Fruit fly (Drosophila melanogaster) whole organism, prepupa: ENCODE data around the gene Mnn1.

Experiments
- Blimp-1 ChIP-seq: fragments of 200-800 bp; sonication (Bioruptor generic); optimal IDR thresholded peaks from 3 replicates; lab custom pipeline; 2017; ENCODE audit warnings: missing biosample characterization, missing genetic modification characterization, mild to moderate bottlenecking, moderate library complexity, missing genetic modification reagents
- CG10631 ChIP-seq: fragments of 200-800 bp; sonication (Bioruptor generic); optimal IDR thresholded peaks from 2 replicates; lab custom pipeline; 2016; ENCODE audit warnings: missing biosample characterization, missing genetic modification characterization
- CG10669 ChIP-seq: fragments of 200-800 bp; sonication (Bioruptor generic); optimal IDR thresholded peaks from 3 replicates; lab custom pipeline; 2018; ENCODE audit warnings: missing biosample characterization, mild to moderate bottlenecking, missing genetic modification characterization, moderate library complexity
- CG11294 ChIP-seq: fragments of 200-800 bp; sonication (Bioruptor generic); IDR thresholded peaks from 2 replicates; pipeline ENCODE4 v1.3.6; 2022; ENCODE audit warnings: missing biosample characterization, missing genetic modification characterization
- CG11762 ChIP-seq: fragments of 200-800 bp; sonication (Bioruptor generic); optimal IDR thresholded peaks from 3 replicates; lab custom pipeline; 2016; ENCODE audit warnings: missing biosample characterization, missing genetic modification characterization; ENCODE audit not compliant: insufficient read depth
- CG11902 ChIP-seq: fragments of 200-800 bp; sonication (Bioruptor generic); optimal IDR thresholded peaks from 3 replicates; lab custom pipeline; 2016; ENCODE audit warnings: missing biosample characterization, missing genetic modification characterization
- CG15336 ChIP-seq: fragments of 200-800 bp; sonication (Bioruptor generic); IDR thresholded peaks from 2 replicates; pipeline ENCODE4 v1.3.6; 2022; ENCODE audit warnings: missing biosample characterization, missing genetic modification characterization
- CG1621 ChIP-seq: fragments of 200-800 bp; sonication (Bioruptor generic); optimal IDR thresholded peaks from 3 replicates; lab custom pipeline; 2018; ENCODE audit warnings: missing biosample characterization, mild to moderate bottlenecking, missing genetic modification characterization
- CG31627 ChIP-seq: fragments of 200-800 bp; sonication (Bioruptor generic); optimal IDR thresholded peaks from 3 replicates; lab custom pipeline; 2016; ENCODE audit warnings: missing biosample characterization, missing genetic modification characterization
- CG32006 ChIP-seq: fragments of 200-800 bp; sonication (Bioruptor generic); optimal IDR thresholded peaks from 3 replicates; lab custom pipeline; 2017; ENCODE audit warnings: missing biosample characterization, mild to moderate bottlenecking, missing genetic modification characterization
- CG4318 ChIP-seq: fragments of 200-800 bp; sonication (Bioruptor generic); optimal IDR thresholded peaks from 3 replicates; lab custom pipeline; 2017; ENCODE audit warnings: missing biosample characterization, mild to moderate bottlenecking, missing genetic modification characterization
- CG6163 ChIP-seq: fragments of 200-800 bp; sonication (Bioruptor generic); IDR thresholded peaks from 3 replicates; pipeline ENCODE4 v1.3.6; 2022; ENCODE audit warnings: missing biosample characterization, missing genetic modification characterization
- CG6276 ChIP-seq: fragments of 200-800 bp; sonication (Bioruptor generic); optimal IDR thresholded peaks from 2 replicates; lab custom pipeline; 2017; ENCODE audit warnings: missing biosample characterization, mild to moderate bottlenecking, missing genetic modification characterization
- CG6792 ChIP-seq: fragments of 200-800 bp; sonication (Bioruptor generic); optimal IDR thresholded peaks from 3 replicates; lab custom pipeline; 2016; ENCODE audit warnings: missing biosample characterization, missing genetic modification characterization
- CG6808 ChIP-seq: fragments of 200-800 bp; sonication (Bioruptor generic); optimal IDR thresholded peaks from 3 replicates; lab custom pipeline; 2017; ENCODE audit warnings: missing biosample characterization, missing genetic modification characterization, mild to moderate bottlenecking, moderate library complexity, missing genetic modification reagents
- CG6854 ChIP-seq: fragments of 200-800 bp; sonication (Bioruptor generic); optimal IDR thresholded peaks from 2 replicates; lab custom pipeline; 2017; ENCODE audit warnings: missing biosample characterization, mild to moderate bottlenecking, missing genetic modification characterization
- CG8119 ChIP-seq: fragments of 200-800 bp; sonication (Bioruptor generic); IDR thresholded peaks from 3 replicates; pipeline ENCODE4 v1.3.6; 2022; ENCODE audit warnings: missing biosample characterization, missing genetic modification characterization
- CG8319 ChIP-seq: fragments of 200-800 bp; sonication (Bioruptor generic); optimal IDR thresholded peaks from 3 replicates; lab custom pipeline; 2016; ENCODE audit warnings: missing biosample characterization, missing genetic modification characterization
- CG9139 ChIP-seq: fragments of 200-800 bp; sonication (Bioruptor generic); optimal IDR thresholded peaks from 3 replicates; lab custom pipeline; 2017; ENCODE audit warnings: missing biosample characterization, mild to moderate bottlenecking, missing genetic modification characterization
- Eip75B ChIP-seq: fragments of 200-800 bp; sonication (Bioruptor generic); optimal IDR thresholded peaks from 3 replicates; lab custom pipeline; 2016; ENCODE audit warnings: missing biosample characterization, missing genetic modification characterization
- Eip78C ChIP-seq: fragments of 200-800 bp; sonication (Bioruptor generic); peaks from one replicate; lab custom pipeline; 2016; ENCODE audit warnings: missing biosample characterization, missing genetic modification characterization
- Eip93F ChIP-seq: fragments of 200-800 bp; sonication (Bioruptor generic); optimal IDR thresholded peaks from 2 replicates; lab custom pipeline; 2016; ENCODE audit warnings: missing biosample characterization, mild to moderate bottlenecking, missing genetic modification characterization
- Ets96B ChIP-seq: fragments of 200-800 bp; optimal IDR thresholded peaks from 2 replicates; lab custom pipeline; 2019; ENCODE audit warnings: missing biosample characterization, mild to moderate bottlenecking, missing genetic modification characterization, moderate library complexity
- Gug ChIP-seq: fragments of 200-800 bp; sonication (Bioruptor generic); IDR thresholded peaks from 2 replicates; pipeline ENCODE4 v1.3.6; 2022; ENCODE audit warnings: missing biosample characterization, missing genetic modification characterization
- Hr39 ChIP-seq: fragments of 200-800 bp; sonication (Bioruptor generic); optimal IDR thresholded peaks from 2 replicates; lab custom pipeline; 2016; ENCODE audit warnings: missing biosample characterization, missing genetic modification characterization
- Hr4 ChIP-seq: fragments of 200-800 bp; sonication (Bioruptor generic); optimal IDR thresholded peaks from 3 replicates; lab custom pipeline; 2016; ENCODE audit warnings: missing biosample characterization, missing genetic modification characterization
- Lpt ChIP-seq: fragments of 200-800 bp; sonication (Bioruptor generic); optimal IDR thresholded peaks from 3 replicates; lab custom pipeline; 2016; ENCODE audit warnings: missing biosample characterization, missing genetic modification characterization
- Sox102F ChIP-seq: fragments of 200-800 bp; sonication (Bioruptor generic); optimal IDR thresholded peaks from 2 replicates; lab custom pipeline; 2016; ENCODE audit warnings: missing biosample characterization, mild to moderate bottlenecking, missing genetic modification characterization
- Sox14 ChIP-seq: fragments of 200-800 bp; sonication (Bioruptor generic); optimal IDR thresholded peaks from 3 replicates; lab custom pipeline; 2016; ENCODE audit warnings: missing biosample characterization, missing genetic modification characterization
- Sox15 ChIP-seq: fragments of 200-800 bp; sonication (Bioruptor generic); optimal IDR thresholded peaks from 3 replicates; lab custom pipeline; 2016; ENCODE audit warnings: missing biosample characterization, missing genetic modification characterization
- achi ChIP-seq: fragments of 200-800 bp; sonication (Bioruptor generic); optimal IDR thresholded peaks from 3 replicates; lab custom pipeline; 2016; ENCODE audit warnings: missing biosample characterization, missing genetic modification characterization
- acj6 ChIP-seq: fragments of 200-800 bp; sonication (Bioruptor generic); optimal IDR thresholded peaks from 3 replicates; lab custom pipeline; 2016; ENCODE audit warnings: missing biosample characterization, missing genetic modification characterization
- cyc ChIP-seq: fragments of 200-800 bp; sonication (Bioruptor generic); optimal IDR thresholded peaks from 3 replicates; lab custom pipeline; 2016; ENCODE audit warnings: missing biosample characterization, missing genetic modification characterization
- dac ChIP-seq: fragments of 200-800 bp; sonication (Bioruptor generic); optimal IDR thresholded peaks from 2 replicates; lab custom pipeline; 2017; ENCODE audit warnings: missing biosample characterization, mild to moderate bottlenecking, missing genetic modification characterization
- dsx ChIP-seq: fragments of 200-800 bp; optimal IDR thresholded peaks from 3 replicates; lab custom pipeline; 2019; ENCODE audit warnings: missing biosample characterization, mild to moderate bottlenecking, missing genetic modification characterization, moderate library complexity; ENCODE audit not compliant: poor library complexity, severe bottlenecking
- esn ChIP-seq: fragments of 200-800 bp; sonication (Bioruptor generic); optimal IDR thresholded peaks from 2 replicates; lab custom pipeline; 2016; ENCODE audit warnings: missing biosample characterization, mild to moderate bottlenecking, missing genetic modification characterization, moderate library complexity
- fd59A ChIP-seq: fragments of 200-800 bp; sonication (Bioruptor generic); optimal IDR thresholded peaks from 2 replicates; lab custom pipeline; 2017; ENCODE audit warnings: missing biosample characterization, mild to moderate bottlenecking, missing genetic modification characterization, missing genetic modification reagents
- fd85E ChIP-seq: fragments of 200-800 bp; sonication (Bioruptor generic); optimal IDR thresholded peaks from 3 replicates; lab custom pipeline; 2016; ENCODE audit warnings: missing biosample characterization, missing genetic modification characterization
- fkh ChIP-seq: fragments of 200-800 bp; sonication (Bioruptor generic); optimal IDR thresholded peaks from 3 replicates; lab custom pipeline; 2017; ENCODE audit warnings: missing biosample characterization, mild to moderate bottlenecking, missing genetic modification characterization, moderate library complexity
- lz ChIP-seq: fragments of 200-800 bp; sonication (Bioruptor generic); optimal IDR thresholded peaks from 3 replicates; lab custom pipeline; 2016; ENCODE audit warnings: missing biosample characterization, missing genetic modification characterization
- net ChIP-seq: fragments of 200-800 bp; sonication (Bioruptor generic); optimal IDR thresholded peaks from 3 replicates; lab custom pipeline; 2016; ENCODE audit warnings: missing biosample characterization, missing genetic modification characterization
- pdm3 ChIP-seq: fragments of 200-800 bp; sonication (Bioruptor generic); optimal IDR thresholded peaks from 3 replicates; lab custom pipeline; 2016; ENCODE audit warnings: missing biosample characterization, missing genetic modification characterization
- salr ChIP-seq, 2 experiments: fragments of 200-800 bp; sonication (Bioruptor generic); optimal IDR thresholded peaks; 3 replicates each; lab custom pipeline; 2016 to 2018; ENCODE audit warnings: missing biosample characterization in 2 of 2, missing genetic modification characterization in 2 of 2, mild to moderate bottlenecking in 1 of 2
- ss ChIP-seq, 2 experiments: fragments of 200-800 bp; sonication (Bioruptor generic); optimal IDR thresholded peaks; 2 replicates in 1 of 2; 3 replicates in 1 of 2; lab custom pipeline; 2017 to 2018; ENCODE audit warnings: mild to moderate bottlenecking in 2 of 2, missing biosample characterization in 2 of 2, missing genetic modification characterization in 2 of 2, moderate library complexity in 1 of 2
- svp ChIP-seq: fragments of 200-800 bp; sonication (Bioruptor generic); peaks from one replicate; lab custom pipeline; 2016; ENCODE audit warnings: missing biosample characterization, missing genetic modification characterization
- vri ChIP-seq: fragments of 200-800 bp; sonication (Bioruptor generic); optimal IDR thresholded peaks from 3 replicates; lab custom pipeline; 2016; ENCODE audit warnings: missing biosample characterization, mild to moderate bottlenecking, missing genetic modification characterization

The Mnn1 gene

dm6 chr2L:7032517-7032951, 23.6 kb upstream of the Mnn1 start, which contains the start of the genes Rab30 and Caper (continued):
- TF ChIP-seq Lpt (GFP tag; lab: Kevin White, UChicago) (no peak), dsx (GFP tag; lab: Kevin White, UChicago) (no peak), CG11762 (GFP tag; lab: Kevin White, UChicago) (no peak), CG1621 (peak; percentile 43), CG31627 (GFP tag; lab: Kevin White, UChicago) (peak; percentile 62), fd59A (GFP tag; lab: Kevin White, UChicago) (no peak), CG32006 (no peak), cyc (GFP tag; lab: Kevin White, UChicago) (peak; percentile 47), CG4318 (GFP tag; lab: Kevin White, UChicago) (no peak), net (GFP tag; lab: Kevin White, UChicago) (no peak), Hr39 (GFP tag; lab: Kevin White, UChicago) (peak; percentile 53), salr (GFP tag; optimal IDR thresholded peaks at IDR 0.05; lab: Kevin White, UChicago) (no peak), Sox14 (peak; percentile 53), Ets96B (tag; lab: Kevin White, UChicago) (no peak), CG10669 (GFP tag; lab: Kevin White, UChicago) (no peak), Eip78C (peak; percentile 65), CG8119 (no peak), CG6276 (GFP tag; lab: Kevin White, UChicago) (no peak), acj6 (GFP tag; lab: Kevin White, UChicago) (peak; percentile 25), dac (GFP tag; lab: Kevin White, UChicago) (no peak), Hr4 (GFP tag; lab: Kevin White, UChicago) (peak; percentile 26), CG8319 (no peak), CG6163 (GFP tag; lab: Robert Waterston, UW) (no peak), CG9139 (GFP tag; lab: Kevin White, UChicago) (no peak), fkh (GFP tag; lab: Kevin White, UChicago) (peak; percentile 76), Eip75B (GFP tag; lab: Kevin White, UChicago) (peak; percentile 7), CG10631 (GFP tag; lab: Kevin White, UChicago) (peak; percentile 53), vri (GFP tag; lab: Kevin White, UChicago) (peak; percentile 39), CG6792 (no peak)

- TF ChIP-seq CG4318 (GFP tag; lab: Kevin White, UChicago), result no peak
- no peak for TF ChIP-seq CG11294 (GFP tag; lab: Robert Waterston, UW)
- peak; percentile 42 for TF ChIP-seq Ets96B (tag; lab: Kevin White, UChicago)
- TF ChIP-seq Eip78C, result peak; percentile 80
- TF ChIP-seq Eip75B (GFP tag; lab: Kevin White, UChicago), result peak; percentile 57
- TF ChIP-seq CG6276 (GFP tag; lab: Kevin White, UChicago), result peak; percentile 78
- 0 out of 2 replicates have a peak, but pooled peaks have one; percentile 8 for TF ChIP-seq Gug
- peak; percentile 68 for TF ChIP-seq Hr4 (GFP tag; lab: Kevin White, UChicago)
- TF ChIP-seq vri (GFP tag; lab: Kevin White, UChicago), result peak; percentile 52
- TF ChIP-seq CG31627 (GFP tag; lab: Kevin White, UChicago), result peak; percentile 62
- TF ChIP-seq Eip93F (GFP tag; lab: Kevin White, UChicago), result peak; percentile 28
- peak; percentile 57 for TF ChIP-seq CG10669 (GFP tag; lab: Kevin White, UChicago)
- no peak for TF ChIP-seq svp
- TF ChIP-seq CG1621, result peak; percentile 49
- TF ChIP-seq CG15336 (GFP tag; lab: Robert Waterston, UW), result peak; percentile 75
- TF ChIP-seq salr (GFP tag; optimal IDR thresholded peaks at IDR 0.05; lab: Kevin White, UChicago), result peak in 1 of 2 experiments; percentile 38
- peak; percentile 53 for TF ChIP-seq lz
- no peak for TF ChIP-seq fd85E (GFP tag; lab: Kevin White, UChicago)
- no peak; the same call in 2 of the 3 replicates for TF ChIP-seq CG6163 (GFP tag; lab: Robert Waterston, UW)
- TF ChIP-seq Blimp-1 (GFP tag; lab: Kevin White, UChicago), result no peak
- peak; percentile 54 for TF ChIP-seq pdm3 (GFP tag; lab: Kevin White, UChicago)
- TF ChIP-seq Sox14, result peak; percentile 73
- TF ChIP-seq CG6808 (GFP tag; lab: Kevin White, UChicago), result peak; percentile 56
- peak; percentile 56 for TF ChIP-seq esn (GFP tag; lab: Kevin White, UChicago)
- TF ChIP-seq net (GFP tag; lab: Kevin White, UChicago), result peak; percentile 82
- TF ChIP-seq CG10631 (GFP tag; lab: Kevin White, UChicago), result peak; percentile 21
- peak; percentile 49 for TF ChIP-seq Lpt (GFP tag; lab: Kevin White, UChicago)
- peak; percentile 56 for TF ChIP-seq dsx (GFP tag; lab: Kevin White, UChicago)
- peak; percentile 36 to 67 for TF ChIP-seq ss (GFP tag; optimal IDR thresholded peaks at IDR 0.05; lab: Kevin White, UChicago)
- TF ChIP-seq CG11902 (GFP tag; lab: Kevin White, UChicago), result no peak
- TF ChIP-seq fkh (GFP tag; lab: Kevin White, UChicago), result peak; percentile 83
- TF ChIP-seq Sox15 (GFP tag; lab: Kevin White, UChicago), result no peak
- peak; percentile 32 for TF ChIP-seq achi (GFP tag; lab: Kevin White, UChicago)
- no peak for TF ChIP-seq CG6854 (GFP tag; lab: Kevin White, UChicago)
- TF ChIP-seq Sox102F (GFP tag; lab: Kevin White, UChicago), result no peak
Observed at dm6 chr2L:7033100-7033675, 22.9 kb upstream of the Mnn1 start.
